Worm (Caenorhabditis elegans) whole organism, late embryonic: ENCODE data around the gene nspb-4.
"Not testable (repeated sequence)": the region's sequence is repeated elsewhere in the genome, so short reads cannot be mapped to it uniquely, and the experiment has no call there.

Source experiments
- ceh-45 ChIP-seq: fragments of 200-800 bp; sonication (Bioruptor generic); IDR thresholded peaks from 2 replicates; pipeline ENCODE4 v1.3.6; 2022; ENCODE audit warnings: missing genetic modification reagents, missing genetic modification characterization, missing compliant biosample characterization
- nfya-1 ChIP-seq: sonication (generic microtip); optimal IDR thresholded peaks from 2 replicates; lab custom pipeline; 2017; ENCODE audit warnings: missing genetic modification characterization, mild to moderate bottlenecking, missing compliant biosample characterization, antibody characterized with exemption, moderate library complexity

DNA sequence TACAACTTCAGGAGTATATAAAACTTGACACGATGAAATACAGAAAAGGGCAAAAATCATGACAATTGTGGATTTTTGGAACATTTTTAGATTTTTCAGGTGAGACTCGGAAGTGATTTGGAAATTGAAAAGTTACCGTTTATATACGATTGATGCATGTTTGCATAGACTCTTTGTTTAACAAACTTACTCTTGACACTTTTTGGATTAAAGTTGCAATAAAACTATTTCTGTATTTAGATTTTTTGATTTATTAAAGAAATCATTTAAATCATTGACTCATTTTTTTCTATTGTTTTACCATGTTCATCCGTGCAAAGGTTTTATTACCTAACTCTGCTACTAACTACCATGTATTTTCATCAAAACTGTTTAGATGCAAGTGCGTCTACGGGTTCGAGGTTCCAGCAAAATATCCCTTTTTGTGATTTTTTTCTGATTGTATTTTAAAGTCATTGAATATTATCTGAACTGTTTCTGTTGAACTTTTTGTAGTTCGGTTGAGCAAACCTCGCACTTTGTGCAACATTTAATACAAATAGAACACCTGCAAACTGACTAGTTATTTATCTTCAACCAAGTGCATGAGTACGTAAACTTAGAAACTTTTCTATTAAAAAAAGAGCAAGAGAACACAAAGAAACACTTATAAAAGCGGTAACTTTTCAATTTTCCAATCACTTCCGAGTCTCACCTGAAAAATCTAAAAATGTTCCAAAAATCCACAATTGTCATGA lies 6.8 kb upstream of the nspb-4 start, which contains the start of the genes nspb-1 and nspb-2:
- TF ChIP-seq nfya-1 (tag; lab: Kevin White, UChicago); ceh-45 (GFP tag; lab: Robert Waterston, UW): not testable (repeated sequence)
